Worm (Caenorhabditis elegans): ENCODE data around the gene fbxa-65.

DNA sequence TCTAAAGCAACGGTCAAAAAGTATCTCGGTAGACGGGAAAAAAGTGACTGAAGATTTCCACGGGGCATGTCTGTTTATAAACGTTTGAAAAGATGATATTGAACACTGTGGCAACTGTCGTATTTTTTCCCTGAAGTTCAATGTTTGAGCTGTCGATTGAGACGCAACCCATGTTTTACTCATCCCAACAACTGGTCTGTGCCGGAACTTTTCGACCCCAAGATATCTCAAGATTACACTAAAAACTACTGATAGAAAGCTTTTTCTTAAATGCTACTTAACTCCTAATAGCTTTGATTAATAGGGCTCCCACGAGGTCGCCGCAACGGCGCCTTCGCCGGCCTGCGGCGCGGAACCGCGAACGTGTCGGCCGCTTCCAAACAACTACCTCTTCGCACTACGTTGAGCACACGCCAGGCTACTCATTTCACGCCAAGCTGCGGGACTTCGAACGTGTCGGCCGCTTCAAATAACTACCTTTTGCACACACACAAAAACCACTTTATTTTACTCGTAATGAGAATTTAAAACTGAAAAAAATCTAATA is 48.5 kb upstream of the fbxa-65 start, which contains the start of gene T20D4.15:
- no peak for TF ChIP-seq nhr-76 (tag; optimal IDR thresholded peaks at IDR 0.05)
- TF ChIP-seq mdl-1 (tag; optimal IDR thresholded peaks at IDR 0.05) = no peak
- TF ChIP-seq nhr-6 (tag; optimal IDR thresholded peaks at IDR 0.05) = no peak
- TF ChIP-seq unc-62 (GFP tag; optimal IDR thresholded peaks at IDR 0.05 in 1 of 2) = no peak
- no peak for TF ChIP-seq unc-62 (tag; optimal IDR thresholded peaks at IDR 0.05)
- no peak for TF ChIP-seq ama-1 (optimal IDR thresholded peaks at IDR 0.05)
- TF ChIP-seq lsy-2 (tag; optimal IDR thresholded peaks at IDR 0.05) = no peak
- no peak for TF ChIP-seq daf-19 (GFP tag; conservative IDR thresholded peaks at IDR 0.05)
- TF ChIP-seq nhr-11 (tag; optimal IDR thresholded peaks at IDR 0.05) = no peak
- no peak for TF ChIP-seq daf-12 (tag; optimal IDR thresholded peaks at IDR 0.05)
- TF ChIP-seq ceh-44 (GFP tag; IDR thresholded peaks at IDR 0.05) = no peak
- TF ChIP-seq ztf-11 (tag; optimal IDR thresholded peaks at IDR 0.05) = no peak
